Worm (Caenorhabditis elegans) whole organism, L3 larva: ENCODE measurements around the gene W08F4.7.

ENCODE experiments used
- R02D3.7 ChIP-seq: fragments of 150-350 bp; optimal IDR thresholded peaks from 2 replicates; lab custom pipeline; 2014; ENCODE audit warnings: missing biosample characterization, missing genetic modification characterization
- ZK546.5 ChIP-seq: sonication (generic microtip); optimal IDR thresholded peaks from 2 replicates; lab custom pipeline; 2017; ENCODE audit warnings: missing biosample characterization, missing genetic modification characterization
- aly-2 ChIP-seq: fragments of 150-350 bp; optimal IDR thresholded peaks from 2 replicates; lab custom pipeline; 2014; ENCODE audit warnings: missing biosample characterization, missing genetic modification characterization
- ceh-16 ChIP-seq: sonication (generic microtip); optimal IDR thresholded peaks from 2 replicates; lab custom pipeline; 2017; ENCODE audit warnings: missing biosample characterization, missing genetic modification characterization
- ceh-28 ChIP-seq: fragments of 150-350 bp; optimal IDR thresholded peaks from 2 replicates; lab custom pipeline; 2014; ENCODE audit warnings: missing biosample characterization, missing genetic modification reagents, missing genetic modification characterization
- ceh-82 ChIP-seq: fragments of 150-350 bp; optimal IDR thresholded peaks from 2 replicates; lab custom pipeline; 2014; ENCODE audit warnings: missing biosample characterization, missing genetic modification characterization
- daf-12 ChIP-seq: fragments of 150-350 bp; optimal IDR thresholded peaks from 2 replicates; lab custom pipeline; 2014; ENCODE audit warnings: missing biosample characterization, missing genetic modification reagents, missing genetic modification characterization
- elt-1 ChIP-seq: fragments of 150-350 bp; optimal IDR thresholded peaks from 2 replicates; lab custom pipeline; 2014; ENCODE audit warnings: missing biosample characterization, missing genetic modification characterization
- elt-2 ChIP-seq: sonication (generic microtip); optimal IDR thresholded peaks from 2 replicates; lab custom pipeline; 2016; ENCODE audit warnings: missing genetic modification reagents, mild to moderate bottlenecking, missing genetic modification characterization, missing compliant biosample characterization
- elt-3 ChIP-seq, 3 experiments: fragments of 150-350 bp in 1 of 3; sonication (generic microtip) in 2 of 3; optimal IDR thresholded peaks; 2 replicates in 2 of 3; 4 replicates in 1 of 3; lab custom pipeline; 2014 to 2017; ENCODE audit warnings: missing biosample characterization in 3 of 3, missing genetic modification characterization in 3 of 3
- fkh-10 ChIP-seq: sonication (generic microtip); optimal IDR thresholded peaks from 2 replicates; lab custom pipeline; 2017; ENCODE audit warnings: missing biosample characterization, missing genetic modification reagents, missing genetic modification characterization
- fkh-2 ChIP-seq: fragments of 150-350 bp; optimal IDR thresholded peaks from 2 replicates; lab custom pipeline; 2014; ENCODE audit warnings: missing biosample characterization, missing genetic modification reagents, missing genetic modification characterization
- fos-1 ChIP-seq: fragments of 150-350 bp; optimal IDR thresholded peaks from 2 replicates; lab custom pipeline; 2014; ENCODE audit warnings: missing biosample characterization, missing genetic modification characterization
- hmg-11 ChIP-seq: sonication (generic microtip); optimal IDR thresholded peaks from 2 replicates; lab custom pipeline; 2016; ENCODE audit warnings: missing genetic modification characterization, missing compliant biosample characterization
- jun-1 ChIP-seq: fragments of 150-350 bp; optimal IDR thresholded peaks from 2 replicates; lab custom pipeline; 2014; ENCODE audit warnings: missing biosample characterization, missing genetic modification reagents, missing genetic modification characterization
- lin-15B ChIP-seq: fragments of 150-350 bp; optimal IDR thresholded peaks from 2 replicates; lab custom pipeline; 2014; ENCODE audit warnings: missing biosample characterization, missing genetic modification characterization
- lin-39 ChIP-seq: fragments of 150-350 bp; optimal IDR thresholded peaks from 2 replicates; lab custom pipeline; 2018; ENCODE audit warnings: missing biosample characterization, missing genetic modification reagents, missing genetic modification characterization
- lsy-12 ChIP-seq: sonication (generic microtip); optimal IDR thresholded peaks from 2 replicates; lab custom pipeline; 2016; ENCODE audit warnings: mild to moderate bottlenecking, missing genetic modification characterization, missing compliant biosample characterization
- mml-1 ChIP-seq: fragments of 150-350 bp; sonication (generic microtip); optimal IDR thresholded peaks from 3 replicates; lab custom pipeline; 2014; ENCODE audit warnings: missing biosample characterization, missing genetic modification characterization
- nhr-12 ChIP-seq: fragments of 150-350 bp; optimal IDR thresholded peaks from 2 replicates; lab custom pipeline; 2014; ENCODE audit warnings: missing biosample characterization, missing genetic modification characterization
- nhr-23 ChIP-seq: fragments of 150-350 bp; optimal IDR thresholded peaks from 2 replicates; lab custom pipeline; 2014; ENCODE audit warnings: missing biosample characterization, missing genetic modification reagents, missing genetic modification characterization
- nhr-25 ChIP-seq: sonication (generic microtip); optimal IDR thresholded peaks from 2 replicates; lab custom pipeline; 2017; ENCODE audit warnings: missing biosample characterization, missing genetic modification characterization
- nhr-43 ChIP-seq: sonication (generic microtip); optimal IDR thresholded peaks from 2 replicates; lab custom pipeline; 2016; ENCODE audit warnings: mild to moderate bottlenecking, missing genetic modification characterization, missing compliant biosample characterization; ENCODE audit not compliant: poor library complexity, severe bottlenecking
- pha-4 ChIP-seq: fragments of 150-350 bp; optimal IDR thresholded peaks from 2 replicates; lab custom pipeline; 2014; ENCODE audit warnings: missing biosample characterization, missing genetic modification reagents, missing genetic modification characterization
- pqm-1 ChIP-seq: fragments of 150-350 bp; optimal IDR thresholded peaks from 2 replicates; lab custom pipeline; 2017; ENCODE audit warnings: missing biosample characterization, missing genetic modification characterization, inconsistent platforms
- skn-1 ChIP-seq: fragments of 150-350 bp; optimal IDR thresholded peaks from 2 replicates; lab custom pipeline; 2014; ENCODE audit warnings: missing biosample characterization, missing genetic modification characterization
- tbx-2 ChIP-seq: sonication (generic microtip); optimal IDR thresholded peaks from 2 replicates; lab custom pipeline; 2016; ENCODE audit warnings: mild to moderate bottlenecking, missing genetic modification characterization, missing compliant biosample characterization
- unc-39 ChIP-seq: sonication (generic microtip); optimal IDR thresholded peaks from 4 replicates; lab custom pipeline; 2017; ENCODE audit warnings: missing biosample characterization, missing genetic modification characterization
- zag-1 ChIP-seq: fragments of 150-350 bp; optimal IDR thresholded peaks from 2 replicates; lab custom pipeline; 2014; ENCODE audit warnings: missing biosample characterization, missing genetic modification characterization

The W08F4.7 gene

ce11 chrII:574064-574463 is 3.5 kb downstream of the W08F4.7 start:
- no peak for TF ChIP-seq lin-15B (tag; lab: Kevin White, UChicago)
- no peak for TF ChIP-seq daf-12 (tag; lab: Kevin White, UChicago)
- no peak for TF ChIP-seq nhr-12 (tag; lab: Kevin White, UChicago)
- no peak for TF ChIP-seq ceh-82
- TF ChIP-seq nhr-25 (tag; lab: Kevin White, UChicago), result peak; percentile 61
- no peak for TF ChIP-seq fos-1 (tag; lab: Kevin White, UChicago)
- no peak for TF ChIP-seq mml-1 (tag; lab: Kevin White, UChicago)
- TF ChIP-seq skn-1, result no peak
- no peak for TF ChIP-seq pha-4
- TF ChIP-seq nhr-23 (tag; lab: Kevin White, UChicago), result peak; percentile 78
- TF ChIP-seq jun-1 (tag; lab: Kevin White, UChicago), result no peak
- no peak for TF ChIP-seq unc-39

ce11 chrII:572010-572409 is 5.5 kb downstream of the W08F4.7 start, which contains the start of gene mlt-8:
mlt-8 (minus strand) TSS chrII:572110.
- TF ChIP-seq ceh-82, result no peak
- no peak for TF ChIP-seq aly-2
- TF ChIP-seq ceh-16, result no peak
- TF ChIP-seq fos-1 (tag; lab: Kevin White, UChicago), result no peak
- TF ChIP-seq ZK546.5 (tag; lab: Kevin White, UChicago), result no peak
- no peak for TF ChIP-seq lsy-12
- TF ChIP-seq nhr-43, result no peak
- TF ChIP-seq R02D3.7 (tag; lab: Kevin White, UChicago), result no peak
- TF ChIP-seq pqm-1 (tag; lab: Kevin White, UChicago), result no peak
- TF ChIP-seq pha-4, result no peak

ce11 chrII:568776-569175 is 8.8 kb downstream of the W08F4.7 start, which contains the start of gene W08F4.5:
W08F4.5 (minus strand) TSS chrII:568876.
- TF ChIP-seq tbx-2 (tag; lab: Kevin White, UChicago) (no peak), ceh-28 (tag; lab: Kevin White, UChicago) (peak; percentile 40), nhr-23 (tag; lab: Kevin White, UChicago) (peak; percentile 48)

ce11 chrII:556185-556584 is 21.3 kb downstream of the W08F4.7 start, which contains the start of the genes C09E8.1 and C09E8.6:
C09E8.1 (plus strand) TSS chrII:556485.
C09E8.6 (plus strand) TSS chrII:556497.
- TF ChIP-seq fkh-10 (no peak), nhr-43 (no peak)

- TF ChIP-seq nhr-12 (tag; lab: Kevin White, UChicago), result no peak
- TF ChIP-seq zag-1 (tag; lab: Kevin White, UChicago), result no peak
- peak; percentile 30 for TF ChIP-seq hmg-11 (tag; lab: Kevin White, UChicago)
- TF ChIP-seq pqm-1 (tag; lab: Kevin White, UChicago), result no peak
- TF ChIP-seq ceh-82, result no peak
- TF ChIP-seq pha-4, result peak; percentile 44
- no peak for TF ChIP-seq elt-3 (tag; optimal IDR thresholded peaks at IDR 0.05; lab: Kevin White, UChicago)
- TF ChIP-seq mml-1 (tag; lab: Kevin White, UChicago), result no peak
- TF ChIP-seq ceh-28 (tag; lab: Kevin White, UChicago), result peak; percentile 67
Observed at ce11 chrII:555371-555770, 22.2 kb downstream of the W08F4.7 start.

- TF ChIP-seq lsy-12 (peak; percentile 40), unc-39 (no peak), lin-39 (tag; lab: Kevin White, UChicago) (no peak), nhr-12 (tag; lab: Kevin White, UChicago) (no peak), jun-1 (tag; lab: Kevin White, UChicago) (no peak), elt-1 (tag; lab: Kevin White, UChicago) (no peak), elt-2 (tag; lab: Kevin White, UChicago) (no peak)
Observed at ce11 chrII:551245-551904, 26.2 kb downstream of the W08F4.7 start, which contains the start of gene lips-7. lips-7 (plus strand) TSS chrII:551854.

- TF ChIP-seq fkh-2 (tag; lab: Kevin White, UChicago), result no peak
- peak; percentile 74 for TF ChIP-seq nhr-43
Observed at ce11 chrII:549501-549900, 28.0 kb downstream of the W08F4.7 start.
